Worm (Caenorhabditis elegans): Measurements from ENCODE around the gene nhr-280.

ce11 chrIII:178126-178525 lies 47.6 kb upstream of the nhr-280 start:
- no peak for TF ChIP-seq dao-5 (tag; optimal IDR thresholded peaks at IDR 0.05)
- TF ChIP-seq W03F9.2 (tag; optimal IDR thresholded peaks at IDR 0.05): no peak
- TF ChIP-seq him-1 (tag; optimal IDR thresholded peaks at IDR 0.05): no peak
